Fruit fly (Drosophila melanogaster): ENCODE data around the gene HP5.

The HP5 gene

dm6 chrX:11506210-11506609 is 51.6 kb downstream of the HP5 start:
- TF ChIP-seq CG17801 (GFP tag; optimal IDR thresholded peaks at IDR 0.05; ENCODE audit: partially characterized antibody): no peak

Measured in ovary, adult (tissue).